Worm (Caenorhabditis elegans) whole organism, L4 larva: Measurements from ENCODE around the gene rmif-2.

ENCODE experiments used
- ZK546.5 ChIP-seq, 2 experiments: sonication (generic microtip); optimal IDR thresholded peaks; 2 replicates each; lab custom pipeline; 2017; ENCODE audit warnings: missing biosample characterization in 2 of 2, missing genetic modification characterization in 2 of 2
- aly-2 ChIP-seq: sonication (generic microtip); optimal IDR thresholded peaks from 2 replicates; lab custom pipeline; 2018; ENCODE audit warnings: missing biosample characterization, missing genetic modification characterization
- dpl-1 ChIP-seq: fragments of 150-350 bp; optimal IDR thresholded peaks from 2 replicates; lab custom pipeline; 2014; ENCODE audit warnings: missing biosample characterization, missing genetic modification reagents, missing genetic modification characterization
- lir-3 ChIP-seq: sonication (generic microtip); optimal IDR thresholded peaks from 2 replicates; lab custom pipeline; 2016; ENCODE audit warnings: mild to moderate bottlenecking, missing genetic modification characterization, missing compliant biosample characterization
- nhr-237 ChIP-seq: sonication (generic microtip); optimal IDR thresholded peaks from 2 replicates; lab custom pipeline; 2017; ENCODE audit warnings: missing biosample characterization, missing genetic modification characterization
- zag-1 ChIP-seq: fragments of 150-350 bp; optimal IDR thresholded peaks from 2 replicates; lab custom pipeline; 2014; ENCODE audit warnings: missing biosample characterization, missing genetic modification characterization

DNA sequence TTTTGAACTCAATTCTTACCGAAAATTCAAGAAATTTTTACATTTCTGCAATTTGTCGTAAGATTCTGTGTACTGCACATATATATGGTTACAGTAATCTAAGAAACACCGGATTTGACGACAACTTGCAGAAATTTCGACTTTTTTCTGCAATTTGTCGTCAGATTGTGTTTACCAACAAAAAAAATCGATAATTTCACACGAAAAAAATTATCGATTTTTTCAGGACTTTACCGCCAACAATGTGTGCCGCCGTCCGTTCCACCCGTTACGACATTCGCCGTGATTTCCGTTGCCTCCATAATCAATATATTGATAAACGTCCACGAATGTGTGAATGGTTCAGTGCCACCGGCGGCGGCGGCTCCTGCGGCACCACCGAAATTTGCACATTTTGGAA, 8.0 kb upstream of the rmif-2 start:
- TF ChIP-seq zag-1 (no peak), dpl-1 (no peak), aly-2 (tag; lab: Kevin White, UChicago) (no peak), nhr-237 (tag; lab: Kevin White, UChicago) (no peak), lir-3 (tag; lab: Kevin White, UChicago) (no peak), ZK546.5 (tag; optimal IDR thresholded peaks at IDR 0.05; lab: Kevin White, UChicago) (no peak)
